Worm (Caenorhabditis elegans): ENCODE results near the gene nhr-43.

Gene nhr-43

DNA sequence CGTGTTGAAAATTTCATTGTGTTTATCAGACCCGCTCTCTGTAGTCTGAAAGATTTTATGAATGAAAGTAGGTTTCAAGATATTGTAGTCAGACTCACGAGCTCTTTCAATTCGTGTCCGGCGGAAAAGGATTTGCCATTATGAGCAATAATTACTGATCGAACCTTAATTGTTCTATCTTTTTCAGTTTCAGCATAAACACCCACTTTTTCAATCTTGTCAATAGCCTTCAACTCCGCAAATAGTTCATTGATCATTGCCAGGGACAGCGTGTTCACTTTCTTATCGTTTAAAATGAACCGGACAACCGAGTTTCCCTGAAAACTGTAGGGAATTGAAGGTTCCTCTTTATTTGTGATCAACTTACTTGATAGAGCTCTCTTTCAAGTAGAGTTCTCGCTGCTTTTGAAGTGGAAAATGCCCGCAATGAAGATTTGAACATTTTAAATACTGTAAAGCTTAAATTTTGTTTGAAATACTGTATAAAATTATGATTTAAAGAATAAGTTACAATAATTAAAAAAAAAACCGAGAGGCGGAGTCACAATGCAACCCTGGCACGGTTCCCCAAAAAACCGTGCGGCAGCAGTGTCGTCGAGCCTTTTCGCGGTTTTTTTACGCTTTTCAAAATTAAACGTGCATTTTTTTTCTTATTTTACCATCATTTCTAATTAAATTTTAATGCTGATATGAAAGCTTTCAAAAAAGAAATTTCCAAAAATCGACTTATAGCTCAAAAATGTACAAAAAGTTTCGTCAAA is 43.3 kb upstream of the nhr-43 start, which contains the start of gene ech-2 (continued):
- TF ChIP-seq rbr-2 (tag; optimal IDR thresholded peaks at IDR 0.05), result peak; percentile 2
- no peak for TF ChIP-seq daf-16 (GFP tag; optimal IDR thresholded peaks at IDR 0.05)
- TF ChIP-seq daf-16 (tag; optimal IDR thresholded peaks at IDR 0.05), result peak; percentile 53
- no peak for TF ChIP-seq madf-9 (GFP tag; conservative IDR thresholded peaks at IDR 0.05)
- peak; percentile 69 for TF ChIP-seq mes-2 (tag; optimal IDR thresholded peaks at IDR 0.05; ENCODE audit: poor library complexity, severe bottlenecking)

DNA sequence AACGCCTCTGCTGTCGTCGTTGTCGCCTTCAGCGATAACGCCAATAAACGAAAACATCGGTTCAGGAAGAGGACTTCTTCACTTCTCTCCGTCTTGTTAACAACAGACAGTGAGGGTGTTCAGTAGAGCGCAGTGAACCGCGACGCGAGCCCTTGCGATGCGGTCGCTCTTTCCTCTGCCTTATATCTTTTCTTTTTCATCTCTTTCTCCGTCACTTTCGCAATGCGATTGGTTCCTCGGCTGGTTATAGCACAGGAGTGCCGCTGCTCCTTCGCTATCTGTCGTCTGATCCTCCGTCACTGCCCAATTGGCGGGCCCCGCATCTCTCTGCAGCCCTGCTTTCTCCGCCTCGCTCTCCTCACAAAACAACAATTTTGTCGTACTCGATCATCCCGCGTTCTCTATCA is 42.2 kb upstream of the nhr-43 start:
- no peak for TF ChIP-seq lin-39 (tag; optimal IDR thresholded peaks at IDR 0.05)
- no peak for TF ChIP-seq Y48G9A.11 (GFP tag; IDR thresholded peaks at IDR 0.05)
- TF ChIP-seq set-16 (GFP tag; IDR thresholded peaks at IDR 0.05), result peak; percentile 87
- TF ChIP-seq nhr-42 (GFP tag; IDR thresholded peaks at IDR 0.05), result no peak
- TF ChIP-seq lin-1 (GFP tag; IDR thresholded peaks at IDR 0.05), result no peak
- TF ChIP-seq snpc-1.2 (GFP tag; IDR thresholded peaks at IDR 0.05), result no peak
- no peak for TF ChIP-seq D1046.2 (GFP tag; IDR thresholded peaks at IDR 0.05)
- no peak for TF ChIP-seq lin-15B (tag; optimal IDR thresholded peaks at IDR 0.05)
- TF ChIP-seq cey-2 (tag; optimal IDR thresholded peaks at IDR 0.05; ENCODE audit: borderline replicate concordance, insufficient read depth), result no peak
- TF ChIP-seq nhr-10 (tag; optimal IDR thresholded peaks at IDR 0.05), result no peak
- TF ChIP-seq madf-5 (GFP tag; IDR thresholded peaks at IDR 0.05), result no peak
- no peak for TF ChIP-seq sdz-12 (GFP tag; optimal IDR thresholded peaks at IDR 0.05)
- TF ChIP-seq unc-62 (GFP tag; optimal IDR thresholded peaks at IDR 0.05 in 1 of 2), result peak in 1 of 2 experiments; percentile 83
- TF ChIP-seq unc-62 (tag; optimal IDR thresholded peaks at IDR 0.05), result no peak
- TF ChIP-seq hlh-30 (tag; optimal IDR thresholded peaks at IDR 0.05; ENCODE audit: insufficient read depth), result peak; percentile 61
- TF ChIP-seq spr-3 (GFP tag; optimal IDR thresholded peaks at IDR 0.05), result no peak
- peak; percentile 19 for TF ChIP-seq dpl-1 (GFP tag; optimal IDR thresholded peaks at IDR 0.05)
- peak; percentile 24 for TF ChIP-seq nhr-6 (tag; optimal IDR thresholded peaks at IDR 0.05)
- no peak for TF ChIP-seq F10B5.3 (tag; optimal IDR thresholded peaks at IDR 0.05)
- TF ChIP-seq lin-13 (GFP tag; optimal IDR thresholded peaks at IDR 0.05), result peak; percentile 58
- TF ChIP-seq nhr-25 (tag; optimal IDR thresholded peaks at IDR 0.05; ENCODE audit: borderline replicate concordance, insufficient read depth), result no peak
- TF ChIP-seq egl-43 (GFP tag; IDR thresholded peaks at IDR 0.05), result peak; percentile 69; the same call in 1 of the 2 replicates
- TF ChIP-seq lir-3 (tag; optimal IDR thresholded peaks at IDR 0.05), result no peak
- no peak for TF ChIP-seq zip-11 (GFP tag; IDR thresholded peaks at IDR 0.05)
- TF ChIP-seq ZK546.5 (tag; optimal IDR thresholded peaks at IDR 0.05), result no peak
- TF ChIP-seq pqm-1 (tag; optimal IDR thresholded peaks at IDR 0.05), result no peak
- TF ChIP-seq dmd-6 (GFP tag; IDR thresholded peaks at IDR 0.05), result peak; percentile 46
- TF ChIP-seq daf-19 (GFP tag; conservative IDR thresholded peaks at IDR 0.05), result no peak
- TF ChIP-seq daf-8 (GFP tag; IDR thresholded peaks at IDR 0.05), result no peak
- no peak for TF ChIP-seq egl-27 (tag; optimal IDR thresholded peaks at IDR 0.05)
- TF ChIP-seq aha-1 (tag), result peak; percentile 96
- TF ChIP-seq dmd-9 (GFP tag; IDR thresholded peaks at IDR 0.05), result no peak
- TF ChIP-seq R02D3.7 (tag; optimal IDR thresholded peaks at IDR 0.05), result no peak
- TF ChIP-seq aly-2 (tag; optimal IDR thresholded peaks at IDR 0.05), result no peak
- TF ChIP-seq F44E2.7 (GFP tag; IDR thresholded peaks at IDR 0.05), result no peak
- peak; percentile 42 for TF ChIP-seq mxl-3 (GFP tag; optimal IDR thresholded peaks at IDR 0.05)
- TF ChIP-seq saeg-2 (GFP tag; IDR thresholded peaks at IDR 0.05), result no peak
- no peak for TF ChIP-seq ceh-62 (tag; optimal IDR thresholded peaks at IDR 0.05)
- TF ChIP-seq nhr-102 (tag; optimal IDR thresholded peaks at IDR 0.05), result no peak
- no peak for TF ChIP-seq F49E8.2 (tag; optimal IDR thresholded peaks at IDR 0.05; ENCODE audit: borderline replicate concordance)
- no peak for TF ChIP-seq zag-1 (tag; optimal IDR thresholded peaks at IDR 0.05)
- no peak for TF ChIP-seq ztf-11 (tag; optimal IDR thresholded peaks at IDR 0.05)
- TF ChIP-seq zip-2 (tag; optimal IDR thresholded peaks at IDR 0.05), result no peak
- TF ChIP-seq F26F4.8 (GFP tag; conservative IDR thresholded peaks at IDR 0.05), result no peak

All from whole organism, L4 larva.